Worm (Caenorhabditis elegans): ENCODE measurements around the gene F57B9.1.

F57B9.1 gene

ce11 chrIII:6968080-6968639 lies 6.3 kb downstream of the F57B9.1 start, which contains the start of gene panl-2:
panl-2 (minus strand) TSS chrIII:6968130.
- TF ChIP-seq ctbp-1 (GFP tag; IDR thresholded peaks at IDR 0.05), result no peak
- TF ChIP-seq ztf-11 (tag; optimal IDR thresholded peaks at IDR 0.05), result no peak
- TF ChIP-seq madf-9 (GFP tag; conservative IDR thresholded peaks at IDR 0.05), result no peak
- no peak for TF ChIP-seq F49E8.2 (tag; optimal IDR thresholded peaks at IDR 0.05; ENCODE audit: borderline replicate concordance)
- no peak for TF ChIP-seq sdz-12 (GFP tag; optimal IDR thresholded peaks at IDR 0.05)
- TF ChIP-seq hif-1 (tag; optimal IDR thresholded peaks at IDR 0.05), result no peak
- TF ChIP-seq Y75B8A.6 (GFP tag; IDR thresholded peaks at IDR 0.05), result no peak
- no peak for TF ChIP-seq lin-1 (GFP tag; IDR thresholded peaks at IDR 0.05)
- TF ChIP-seq F37D6.2 (tag; optimal IDR thresholded peaks at IDR 0.05), result no peak
- TF ChIP-seq lin-13 (GFP tag; optimal IDR thresholded peaks at IDR 0.05), result no peak
- no peak for TF ChIP-seq unc-39 (tag; optimal IDR thresholded peaks at IDR 0.05)
- no peak for TF ChIP-seq daf-16 (GFP tag; optimal IDR thresholded peaks at IDR 0.05)
- TF ChIP-seq daf-16 (tag; optimal IDR thresholded peaks at IDR 0.05), result peak; percentile 57
- no peak for TF ChIP-seq lin-15B (tag; optimal IDR thresholded peaks at IDR 0.05)
- no peak for TF ChIP-seq saeg-2 (GFP tag; IDR thresholded peaks at IDR 0.05)
- TF ChIP-seq zip-11 (GFP tag; IDR thresholded peaks at IDR 0.05), result no peak
- TF ChIP-seq gei-8 (GFP tag; optimal IDR thresholded peaks at IDR 0.05), result no peak
- no peak for TF ChIP-seq dmd-9 (GFP tag; IDR thresholded peaks at IDR 0.05)
- no peak for TF ChIP-seq tag-97 (GFP tag; IDR thresholded peaks at IDR 0.05)
- no peak for TF ChIP-seq lir-3 (tag; optimal IDR thresholded peaks at IDR 0.05)
- no peak for TF ChIP-seq rbr-2 (tag; optimal IDR thresholded peaks at IDR 0.05)
- TF ChIP-seq nhr-6 (tag; optimal IDR thresholded peaks at IDR 0.05), result no peak
- no peak for TF ChIP-seq ceh-82 (tag; optimal IDR thresholded peaks at IDR 0.05)
- peak in 1 of 2 experiments; percentile 88 for TF ChIP-seq lsy-2 (tag; optimal IDR thresholded peaks at IDR 0.05)
- TF ChIP-seq dmd-8 (GFP tag; IDR thresholded peaks at IDR 0.05), result no peak
- TF ChIP-seq R02D3.7 (tag; optimal IDR thresholded peaks at IDR 0.05), result peak; percentile 57
- TF ChIP-seq madf-5 (GFP tag; IDR thresholded peaks at IDR 0.05), result no peak
- no peak for TF ChIP-seq F10B5.3 (tag; optimal IDR thresholded peaks at IDR 0.05)
- TF ChIP-seq arid-1 (GFP tag; conservative IDR thresholded peaks at IDR 0.05), result no peak
- TF ChIP-seq nhr-11 (tag; optimal IDR thresholded peaks at IDR 0.05), result peak; percentile 9
- TF ChIP-seq nhr-76 (tag; optimal IDR thresholded peaks at IDR 0.05), result no peak
- TF ChIP-seq dmd-6 (GFP tag; IDR thresholded peaks at IDR 0.05), result no peak
- no peak for TF ChIP-seq mdl-1 (tag; optimal IDR thresholded peaks at IDR 0.05)
- peak; percentile 33; the same call in 1 of the 2 replicates for TF ChIP-seq set-16 (GFP tag; IDR thresholded peaks at IDR 0.05)
- TF ChIP-seq Y105C5A.15 (GFP tag; IDR thresholded peaks at IDR 0.05), result no peak
- TF ChIP-seq nhr-111 (GFP tag; optimal IDR thresholded peaks at IDR 0.05), result no peak
- no peak for TF ChIP-seq snpc-1.2 (GFP tag; IDR thresholded peaks at IDR 0.05)
- TF ChIP-seq lin-38 (GFP tag; IDR thresholded peaks at IDR 0.05), result 0 out of 2 replicates have a peak, but pooled peaks have one; percentile 7
- TF ChIP-seq daf-12 (tag; optimal IDR thresholded peaks at IDR 0.05), result no peak
- no peak for TF ChIP-seq lin-39 (tag; optimal IDR thresholded peaks at IDR 0.05)
- no peak for TF ChIP-seq nhr-102 (tag; optimal IDR thresholded peaks at IDR 0.05)
- TF ChIP-seq hlh-30 (tag; optimal IDR thresholded peaks at IDR 0.05; ENCODE audit: insufficient read depth), result peak; percentile 91
- TF ChIP-seq F44E2.7 (GFP tag; IDR thresholded peaks at IDR 0.05), result no peak
- TF ChIP-seq hmg-1.1 (GFP tag; IDR thresholded peaks at IDR 0.05), result 0 out of 2 replicates have a peak, but pooled peaks have one; percentile 9
- TF ChIP-seq zag-1 (tag; optimal IDR thresholded peaks at IDR 0.05), result no peak
- TF ChIP-seq skn-1 (tag; optimal IDR thresholded peaks at IDR 0.05), result no peak
- TF ChIP-seq spr-1 (tag; optimal IDR thresholded peaks at IDR 0.05), result no peak
- no peak for TF ChIP-seq ceh-62 (tag; optimal IDR thresholded peaks at IDR 0.05)
- no peak for TF ChIP-seq D1046.2 (GFP tag; IDR thresholded peaks at IDR 0.05)
- no peak for TF ChIP-seq ceh-20 (GFP tag; IDR thresholded peaks at IDR 0.05)
- no peak for TF ChIP-seq lim-7 (GFP tag; IDR thresholded peaks at IDR 0.05)
- TF ChIP-seq daf-8 (GFP tag; IDR thresholded peaks at IDR 0.05), result no peak
